Fruit fly (Drosophila melanogaster): ENCODE data around the gene CG17032.

- TF ChIP-seq acj6 (GFP tag; optimal IDR thresholded peaks at IDR 0.05) (no peak), CG11762 (GFP tag; optimal IDR thresholded peaks at IDR 0.05; ENCODE audit: insufficient read depth) (no peak), Hr39 (GFP tag; optimal IDR thresholded peaks at IDR 0.05) (no peak), fkh (GFP tag; optimal IDR thresholded peaks at IDR 0.05) (no peak), CG6276 (GFP tag; optimal IDR thresholded peaks at IDR 0.05) (no peak), CG6163 (GFP tag; IDR thresholded peaks at IDR 0.05) (no peak), CG7368 (GFP tag; optimal IDR thresholded peaks at IDR 0.05) (no peak), eg (GFP tag; IDR thresholded peaks at IDR 0.05) (no peak), CG15336 (GFP tag; IDR thresholded peaks at IDR 0.05) (no peak), CG11294 (GFP tag; IDR thresholded peaks at IDR 0.05) (no peak), CG34406 (GFP tag; optimal IDR thresholded peaks at IDR 0.05) (no peak), CG31627 (GFP tag; optimal IDR thresholded peaks at IDR 0.05) (no peak), CG6808 (GFP tag; optimal IDR thresholded peaks at IDR 0.05) (no peak)
Observed at dm6 chr3L:15982148-15982547, 23.5 kb downstream of the CG17032 start.
